Fruit fly (Drosophila melanogaster) whole organism, adult: Measurements from ENCODE around the gene yip7.

Experiments used
- CG1620 ChIP-seq: fragments of 200-800 bp; sonication (Bioruptor generic); optimal IDR thresholded peaks from 2 replicates; lab custom pipeline; 2016; ENCODE audit warnings: missing biosample characterization, missing genetic modification characterization
- CG33017 ChIP-seq: fragments of 200-800 bp; sonication (Bioruptor generic); optimal IDR thresholded peaks from 2 replicates; lab custom pipeline; 2018; ENCODE audit warnings: missing biosample characterization, mild to moderate bottlenecking, missing genetic modification characterization, moderate library complexity
- CG7101 ChIP-seq: fragments of 200-800 bp; sonication (Bioruptor generic); optimal IDR thresholded peaks from 2 replicates; lab custom pipeline; 2018; ENCODE audit warnings: missing biosample characterization, mild to moderate bottlenecking, missing genetic modification characterization, moderate library complexity
- cnc ChIP-seq, 2 experiments: fragments of >200 bp; optimal IDR thresholded peaks; 2 replicates each; lab custom pipeline; 2017
- tj ChIP-seq: fragments of 200-800 bp; sonication (Bioruptor generic); optimal IDR thresholded peaks from 3 replicates; lab custom pipeline; 2017; ENCODE audit warnings: missing biosample characterization, mild to moderate bottlenecking, missing genetic modification characterization, moderate library complexity

dm6 chr3L:5987637-5988036 lies 47.4 kb upstream of the yip7 start:
- no peak for TF ChIP-seq CG7101
- no peak for TF ChIP-seq CG33017 (tag; lab: Kevin White, UChicago)
- no peak for TF ChIP-seq cnc (optimal IDR thresholded peaks at IDR 0.05; lab: Kevin White, UChicago)
- TF ChIP-seq CG1620 (GFP tag; lab: Kevin White, UChicago): no peak
- TF ChIP-seq tj (GFP tag; lab: Kevin White, UChicago): no peak
